Worm (Caenorhabditis elegans) whole organism, late embryonic: ENCODE results near the gene T09A5.5.

Experiments used
- C38D4.7 ChIP-seq: fragments of 200-800 bp; sonication (Bioruptor generic); optimal IDR thresholded peaks from 2 replicates; lab custom pipeline; 2018; ENCODE audit warnings: mild to moderate bottlenecking, missing genetic modification characterization, moderate library complexity, missing compliant biosample characterization
- F13H6.1 ChIP-seq: sonication (generic microtip); optimal IDR thresholded peaks from 2 replicates; lab custom pipeline; 2016; ENCODE audit warnings: missing genetic modification characterization, missing compliant biosample characterization
- K09A11.1 ChIP-seq: sonication (generic microtip); optimal IDR thresholded peaks from 2 replicates; lab custom pipeline; 2017; ENCODE audit warnings: antibody characterized with exemption, mild to moderate bottlenecking, missing genetic modification characterization, missing compliant biosample characterization; ENCODE audit not compliant: insufficient read depth
- ahr-1 ChIP-seq: sonication (generic microtip); optimal IDR thresholded peaks from 2 replicates; lab custom pipeline; 2016; ENCODE audit warnings: missing genetic modification characterization, missing compliant biosample characterization
- ama-1 ChIP-seq: fragments of 150-350 bp; optimal IDR thresholded peaks from 2 replicates; lab custom pipeline; 2014
- ceh-18 ChIP-seq: sonication (generic microtip); optimal IDR thresholded peaks from 2 replicates; lab custom pipeline; 2016; ENCODE audit warnings: missing genetic modification characterization, missing compliant biosample characterization
- ceh-2 ChIP-seq: sonication (generic microtip); optimal IDR thresholded peaks from 2 replicates; lab custom pipeline; 2016; ENCODE audit warnings: missing genotype, missing genetic modification characterization, missing compliant biosample characterization
- ceh-22 ChIP-seq: sonication (generic microtip); optimal IDR thresholded peaks from 2 replicates; lab custom pipeline; 2017; ENCODE audit warnings: missing biosample characterization, missing genetic modification characterization
- ceh-31 ChIP-seq: sonication (generic microtip); optimal IDR thresholded peaks from 2 replicates; lab custom pipeline; 2016; ENCODE audit warnings: missing genetic modification characterization, missing compliant biosample characterization
- ceh-34 ChIP-seq: sonication (generic microtip); optimal IDR thresholded peaks from 2 replicates; lab custom pipeline; 2016; ENCODE audit warnings: mild to moderate bottlenecking, missing genetic modification characterization, missing compliant biosample characterization
- ceh-48 ChIP-seq: sonication (generic microtip); optimal IDR thresholded peaks from 2 replicates; lab custom pipeline; 2016; ENCODE audit warnings: missing genetic modification characterization, inconsistent platforms, missing compliant biosample characterization
- che-1 ChIP-seq: sonication (generic microtip); optimal IDR thresholded peaks from 2 replicates; lab custom pipeline; 2016; ENCODE audit warnings: mild to moderate bottlenecking, missing genetic modification characterization, missing compliant biosample characterization
- elt-2 ChIP-seq: sonication (generic microtip); optimal IDR thresholded peaks from 2 replicates; lab custom pipeline; 2016; ENCODE audit warnings: missing genetic modification reagents, missing genetic modification characterization, missing compliant biosample characterization
- ets-4 ChIP-seq: sonication (generic microtip); optimal IDR thresholded peaks from 2 replicates; lab custom pipeline; 2016; ENCODE audit warnings: missing genetic modification characterization, missing compliant biosample characterization
- eyg-1 ChIP-seq: sonication (generic microtip); optimal IDR thresholded peaks from 2 replicates; lab custom pipeline; 2016; ENCODE audit warnings: missing genotype, missing genetic modification characterization, missing compliant biosample characterization
- fax-1 ChIP-seq: sonication (generic microtip); optimal IDR thresholded peaks from 2 replicates; lab custom pipeline; 2016; ENCODE audit warnings: missing genotype, missing genetic modification characterization, missing compliant biosample characterization
- gmeb-2 ChIP-seq: sonication (generic microtip); optimal IDR thresholded peaks from 2 replicates; lab custom pipeline; 2016; ENCODE audit warnings: missing genetic modification characterization, inconsistent platforms, missing compliant biosample characterization
- hlh-13 ChIP-seq: fragments of 200-800 bp; sonication (Bioruptor generic); optimal IDR thresholded peaks from 2 replicates; lab custom pipeline; 2018; ENCODE audit warnings: mild to moderate bottlenecking, missing genetic modification characterization, missing compliant biosample characterization
- hlh-15 ChIP-seq: sonication (generic microtip); optimal IDR thresholded peaks from 2 replicates; lab custom pipeline; 2016; ENCODE audit warnings: missing genetic modification characterization, missing compliant biosample characterization
- hlh-30 ChIP-seq: sonication (generic microtip); optimal IDR thresholded peaks from 2 replicates; lab custom pipeline; 2017; ENCODE audit warnings: antibody characterized with exemption, missing genetic modification characterization, missing compliant biosample characterization; ENCODE audit not compliant: insufficient read depth
- hlh-6 ChIP-seq: sonication (generic microtip); optimal IDR thresholded peaks from 2 replicates; lab custom pipeline; 2016; ENCODE audit warnings: missing genotype, missing genetic modification characterization, missing compliant biosample characterization
- lim-6 ChIP-seq: sonication (generic microtip); optimal IDR thresholded peaks from 2 replicates; lab custom pipeline; 2016; ENCODE audit warnings: missing genetic modification characterization, missing compliant biosample characterization
- madf-2 ChIP-seq: sonication (generic microtip); optimal IDR thresholded peaks from 2 replicates; lab custom pipeline; 2017; ENCODE audit warnings: missing genetic modification characterization, missing compliant biosample characterization
- nhr-11 ChIP-seq: fragments of 150-350 bp; optimal IDR thresholded peaks from 2 replicates; lab custom pipeline; 2014; ENCODE audit warnings: missing biosample characterization, missing genetic modification characterization
- nhr-232 ChIP-seq: sonication (generic microtip); optimal IDR thresholded peaks from 2 replicates; lab custom pipeline; 2016; ENCODE audit warnings: missing genetic modification characterization, missing compliant biosample characterization
- odd-2 ChIP-seq: sonication (generic microtip); optimal IDR thresholded peaks from 2 replicates; lab custom pipeline; 2017; ENCODE audit warnings: antibody characterized with exemption, mild to moderate bottlenecking, missing genetic modification characterization, missing compliant biosample characterization
- pag-3 ChIP-seq: sonication (generic microtip); optimal IDR thresholded peaks from 2 replicates; lab custom pipeline; 2016; ENCODE audit warnings: missing compliant biosample characterization, missing genetic modification characterization, borderline replicate concordance
- pha-2 ChIP-seq: sonication (generic microtip); optimal IDR thresholded peaks from 2 replicates; lab custom pipeline; 2017; ENCODE audit warnings: mild to moderate bottlenecking, missing genetic modification characterization, missing compliant biosample characterization
- ref-2 ChIP-seq: sonication (generic microtip); optimal IDR thresholded peaks from 2 replicates; lab custom pipeline; 2016; ENCODE audit warnings: missing genetic modification characterization, missing compliant biosample characterization
- rnt-1 ChIP-seq: sonication (generic microtip); optimal IDR thresholded peaks from 2 replicates; lab custom pipeline; 2016; ENCODE audit warnings: missing genetic modification characterization, missing compliant biosample characterization
- syd-9 ChIP-seq: sonication (generic microtip); optimal IDR thresholded peaks from 2 replicates; lab custom pipeline; 2016; ENCODE audit warnings: mild to moderate bottlenecking, missing genetic modification characterization, moderate library complexity, missing compliant biosample characterization
- tbx-7 ChIP-seq: sonication (generic microtip); optimal IDR thresholded peaks from 2 replicates; lab custom pipeline; 2016; ENCODE audit warnings: missing genotype, missing genetic modification characterization, missing compliant biosample characterization
- unc-42 ChIP-seq: sonication (generic microtip); optimal IDR thresholded peaks from 2 replicates; lab custom pipeline; 2016; ENCODE audit warnings: missing genotype, missing genetic modification characterization, missing compliant biosample characterization
- unc-55 ChIP-seq: sonication (generic microtip); optimal IDR thresholded peaks from 2 replicates; lab custom pipeline; 2017; ENCODE audit warnings: missing biosample characterization, missing genetic modification reagents, missing genetic modification characterization
- ztf-16 ChIP-seq: sonication (generic microtip); optimal IDR thresholded peaks from 2 replicates; lab custom pipeline; 2017; ENCODE audit warnings: missing genetic modification characterization, missing compliant biosample characterization

T09A5.5 gene

ce11 chrII:7836613-7837226 is 16.9 kb downstream of the T09A5.5 start:
- TF ChIP-seq unc-55, result peak; percentile 43
- TF ChIP-seq ceh-34 (tag; lab: Kevin White, UChicago), result peak; percentile 64
- TF ChIP-seq ahr-1 (tag; lab: Kevin White, UChicago), result no peak
- peak; percentile 32 for TF ChIP-seq rnt-1 (tag; lab: Kevin White, UChicago)
- TF ChIP-seq ceh-18 (tag; lab: Kevin White, UChicago), result peak; percentile 63

DNA sequence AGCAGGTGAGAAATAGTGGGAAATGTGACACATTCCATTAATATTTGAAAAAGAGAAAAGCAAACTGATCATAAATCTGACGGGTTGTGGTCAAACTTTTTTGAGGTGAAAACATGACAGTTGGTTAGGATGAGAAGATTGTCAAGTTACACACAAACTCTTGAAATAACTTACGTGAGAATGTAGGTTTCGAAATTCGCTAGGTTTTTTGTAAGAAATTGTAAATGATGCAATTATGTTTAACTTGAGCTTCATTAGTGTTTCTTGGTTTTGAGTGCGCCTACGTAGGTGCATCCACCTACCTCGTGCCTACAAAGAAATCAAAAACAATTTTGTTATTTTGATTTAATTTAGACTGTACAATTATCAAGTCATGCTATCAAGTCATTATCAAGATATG is 18.3 kb downstream of the T09A5.5 start, which contains the start of gene cex-2:
Gene cex-2, minus strand, starts transcription at position 101 of the 400 bp plus-strand sequence.
- TF ChIP-seq unc-42 (tag; lab: Kevin White, UChicago), result no peak
- TF ChIP-seq fax-1 (tag; lab: Kevin White, UChicago), result no peak
- no peak for TF ChIP-seq hlh-15 (tag; lab: Kevin White, UChicago)
- TF ChIP-seq pha-2, result no peak
- no peak for TF ChIP-seq tbx-7 (tag; lab: Kevin White, UChicago)
- TF ChIP-seq ets-4 (tag; lab: Kevin White, UChicago), result no peak
- no peak for TF ChIP-seq hlh-6 (tag; lab: Kevin White, UChicago)
- TF ChIP-seq ceh-2 (tag; lab: Kevin White, UChicago), result no peak
- no peak for TF ChIP-seq madf-2 (tag; lab: Kevin White, UChicago)

ce11 chrII:7832054-7832453 is 21.5 kb downstream of the T09A5.5 start, which contains the start of gene T09A5.14:
Gene T09A5.14 (plus strand): TSS chrII:7832354.
- TF ChIP-seq lim-6 (no peak), hlh-30 (tag; lab: Kevin White, UChicago) (no peak), odd-2 (tag; lab: Kevin White, UChicago) (no peak), nhr-232 (tag; lab: Kevin White, UChicago) (no peak), K09A11.1 (tag; lab: Kevin White, UChicago) (no peak), eyg-1 (tag; lab: Kevin White, UChicago) (no peak), ama-1 (lab: Kevin White, UChicago) (no peak), unc-55 (no peak), nhr-11 (tag; lab: Kevin White, UChicago) (no peak), ref-2 (tag; lab: Kevin White, UChicago) (no peak), ceh-48 (tag; lab: Kevin White, UChicago) (no peak), syd-9 (tag; lab: Kevin White, UChicago) (no peak), C38D4.7 (no peak)

ce11 chrII:7829616-7830015 is 24.0 kb downstream of the T09A5.5 start:
- TF ChIP-seq K09A11.1 (tag; lab: Kevin White, UChicago), result no peak
- no peak for TF ChIP-seq ceh-31 (tag; lab: Kevin White, UChicago)
- TF ChIP-seq odd-2 (tag; lab: Kevin White, UChicago), result no peak
- TF ChIP-seq ztf-16 (tag; lab: Kevin White, UChicago), result no peak
- TF ChIP-seq gmeb-2, result no peak
- no peak for TF ChIP-seq pag-3 (tag; lab: Kevin White, UChicago)
- no peak for TF ChIP-seq che-1 (tag; lab: Kevin White, UChicago)
- no peak for TF ChIP-seq pha-2
- no peak for TF ChIP-seq ceh-18 (tag; lab: Kevin White, UChicago)
- TF ChIP-seq ceh-22 (tag; lab: Kevin White, UChicago), result no peak
- TF ChIP-seq F13H6.1 (tag; lab: Kevin White, UChicago), result no peak
- TF ChIP-seq unc-42 (tag; lab: Kevin White, UChicago), result no peak
- TF ChIP-seq, all 69 proteins: peak for 0

- TF ChIP-seq elt-2 (tag; lab: Kevin White, UChicago), result peak; percentile 93
- TF ChIP-seq hlh-13 (GFP tag; lab: Kevin White, UChicago), result no peak
- TF ChIP-seq, all 69 proteins: peak for 1
Observed at ce11 chrII:7827883-7828282, 25.7 kb downstream of the T09A5.5 start.
